Worm (Caenorhabditis elegans) whole organism, late embryonic: Measurements from ENCODE around the gene F32H5.3.

Experiments used
- C08G9.2 ChIP-seq: sonication (generic microtip); optimal IDR thresholded peaks from 2 replicates; lab custom pipeline; 2016; ENCODE audit warnings: mild to moderate bottlenecking, missing genetic modification characterization, moderate library complexity, missing compliant biosample characterization
- ceh-48 ChIP-seq: sonication (generic microtip); optimal IDR thresholded peaks from 2 replicates; lab custom pipeline; 2016; ENCODE audit warnings: missing genetic modification characterization, inconsistent platforms, missing compliant biosample characterization
- dmd-4 ChIP-seq: sonication (generic microtip); optimal IDR thresholded peaks from 2 replicates; lab custom pipeline; 2016; ENCODE audit warnings: borderline replicate concordance, missing genetic modification characterization, missing compliant biosample characterization
- mec-3 ChIP-seq: sonication (generic microtip); optimal IDR thresholded peaks from 2 replicates; lab custom pipeline; 2016; ENCODE audit warnings: borderline replicate concordance, missing genetic modification characterization, missing compliant biosample characterization
- nfya-1 ChIP-seq: sonication (generic microtip); optimal IDR thresholded peaks from 2 replicates; lab custom pipeline; 2017; ENCODE audit warnings: missing genetic modification characterization, mild to moderate bottlenecking, missing compliant biosample characterization, antibody characterized with exemption, moderate library complexity
- nhr-11 ChIP-seq: fragments of 150-350 bp; optimal IDR thresholded peaks from 2 replicates; lab custom pipeline; 2014; ENCODE audit warnings: missing biosample characterization, missing genetic modification characterization
- nhr-232 ChIP-seq: sonication (generic microtip); optimal IDR thresholded peaks from 2 replicates; lab custom pipeline; 2016; ENCODE audit warnings: missing genetic modification characterization, missing compliant biosample characterization
- pha-4 ChIP-seq: fragments of 150-350 bp; optimal IDR thresholded peaks from 2 replicates; lab custom pipeline; 2018; ENCODE audit warnings: missing biosample characterization, missing genetic modification reagents, missing genetic modification characterization
- pqm-1 ChIP-seq: sonication (generic microtip); optimal IDR thresholded peaks from 2 replicates; lab custom pipeline; 2016; ENCODE audit warnings: missing genetic modification characterization, missing compliant biosample characterization
- ref-2 ChIP-seq: sonication (generic microtip); optimal IDR thresholded peaks from 2 replicates; lab custom pipeline; 2016; ENCODE audit warnings: missing genetic modification characterization, missing compliant biosample characterization

ce11 chrV:13401669-13402068 is 42.5 kb downstream of the F32H5.3 start:
- no peak for TF ChIP-seq ceh-48 (tag; lab: Kevin White, UChicago)
- TF ChIP-seq mec-3 (tag; lab: Kevin White, UChicago), result no peak
- no peak for TF ChIP-seq pha-4 (tag; lab: Kevin White, UChicago)
- TF ChIP-seq nhr-232, result no peak
- no peak for TF ChIP-seq pqm-1 (tag; lab: Kevin White, UChicago)
- TF ChIP-seq dmd-4 (tag; lab: Kevin White, UChicago), result no peak
- TF ChIP-seq nhr-11 (tag; lab: Kevin White, UChicago), result no peak
- no peak for TF ChIP-seq nfya-1
- no peak for TF ChIP-seq C08G9.2 (tag; lab: Kevin White, UChicago)
- TF ChIP-seq ref-2 (tag; lab: Kevin White, UChicago), result no peak
